Worm (Caenorhabditis elegans) whole organism, L3 larva: ENCODE data around the gene ZK470.2.

Experiments used
- R02D3.7 ChIP-seq: fragments of 150-350 bp; optimal IDR thresholded peaks from 2 replicates; lab custom pipeline; 2014; ENCODE audit warnings: missing biosample characterization, missing genetic modification characterization
- ZK546.5 ChIP-seq: sonication (generic microtip); optimal IDR thresholded peaks from 2 replicates; lab custom pipeline; 2017; ENCODE audit warnings: missing biosample characterization, missing genetic modification characterization
- aly-2 ChIP-seq: fragments of 150-350 bp; optimal IDR thresholded peaks from 2 replicates; lab custom pipeline; 2014; ENCODE audit warnings: missing biosample characterization, missing genetic modification characterization
- ama-1 ChIP-seq: fragments of 150-350 bp; optimal IDR thresholded peaks from 2 replicates; lab custom pipeline; 2018
- ceh-16 ChIP-seq: sonication (generic microtip); optimal IDR thresholded peaks from 2 replicates; lab custom pipeline; 2017; ENCODE audit warnings: missing biosample characterization, missing genetic modification characterization
- ceh-28 ChIP-seq: fragments of 150-350 bp; optimal IDR thresholded peaks from 2 replicates; lab custom pipeline; 2014; ENCODE audit warnings: missing biosample characterization, missing genetic modification reagents, missing genetic modification characterization
- ceh-82 ChIP-seq: fragments of 150-350 bp; optimal IDR thresholded peaks from 2 replicates; lab custom pipeline; 2014; ENCODE audit warnings: missing biosample characterization, missing genetic modification characterization
- ceh-9 ChIP-seq: sonication (generic microtip); optimal IDR thresholded peaks from 2 replicates; lab custom pipeline; 2018; ENCODE audit warnings: missing biosample characterization, missing genetic modification characterization
- daf-12 ChIP-seq: fragments of 150-350 bp; optimal IDR thresholded peaks from 2 replicates; lab custom pipeline; 2014; ENCODE audit warnings: missing biosample characterization, missing genetic modification reagents, missing genetic modification characterization
- egl-27 ChIP-seq: sonication (generic microtip); optimal IDR thresholded peaks from 4 replicates; lab custom pipeline; 2017; ENCODE audit warnings: missing biosample characterization, missing genetic modification reagents, missing genetic modification characterization
- egl-5 ChIP-seq: fragments of 150-350 bp; optimal IDR thresholded peaks from 2 replicates; lab custom pipeline; 2017; ENCODE audit warnings: missing biosample characterization, missing genetic modification reagents, missing genetic modification characterization, inconsistent platforms
- elt-1 ChIP-seq: fragments of 150-350 bp; optimal IDR thresholded peaks from 2 replicates; lab custom pipeline; 2014; ENCODE audit warnings: missing biosample characterization, missing genetic modification characterization
- elt-2 ChIP-seq: sonication (generic microtip); optimal IDR thresholded peaks from 2 replicates; lab custom pipeline; 2016; ENCODE audit warnings: missing genetic modification reagents, mild to moderate bottlenecking, missing genetic modification characterization, missing compliant biosample characterization
- elt-3 ChIP-seq, 3 experiments: fragments of 150-350 bp in 1 of 3; sonication (generic microtip) in 2 of 3; optimal IDR thresholded peaks; 2 replicates in 2 of 3; 4 replicates in 1 of 3; lab custom pipeline; 2014 to 2017; ENCODE audit warnings: missing biosample characterization in 3 of 3, missing genetic modification characterization in 3 of 3
- eor-1 ChIP-seq, 2 experiments: fragments of 150-350 bp; optimal IDR thresholded peaks; 2 replicates each; lab custom pipeline; 2014 to 2018; ENCODE audit warnings: missing biosample characterization in 2 of 2, missing genetic modification characterization in 2 of 2
- fkh-10 ChIP-seq: sonication (generic microtip); optimal IDR thresholded peaks from 2 replicates; lab custom pipeline; 2017; ENCODE audit warnings: missing biosample characterization, missing genetic modification reagents, missing genetic modification characterization
- fkh-2 ChIP-seq: fragments of 150-350 bp; optimal IDR thresholded peaks from 2 replicates; lab custom pipeline; 2014; ENCODE audit warnings: missing biosample characterization, missing genetic modification reagents, missing genetic modification characterization
- fos-1 ChIP-seq: fragments of 150-350 bp; optimal IDR thresholded peaks from 2 replicates; lab custom pipeline; 2014; ENCODE audit warnings: missing biosample characterization, missing genetic modification characterization
- hmg-11 ChIP-seq: sonication (generic microtip); optimal IDR thresholded peaks from 2 replicates; lab custom pipeline; 2016; ENCODE audit warnings: missing genetic modification characterization, missing compliant biosample characterization
- jun-1 ChIP-seq: fragments of 150-350 bp; optimal IDR thresholded peaks from 2 replicates; lab custom pipeline; 2014; ENCODE audit warnings: missing biosample characterization, missing genetic modification reagents, missing genetic modification characterization
- lin-15B ChIP-seq: fragments of 150-350 bp; optimal IDR thresholded peaks from 2 replicates; lab custom pipeline; 2014; ENCODE audit warnings: missing biosample characterization, missing genetic modification characterization
- lin-39 ChIP-seq: fragments of 150-350 bp; optimal IDR thresholded peaks from 2 replicates; lab custom pipeline; 2018; ENCODE audit warnings: missing biosample characterization, missing genetic modification reagents, missing genetic modification characterization
- lsy-12 ChIP-seq: sonication (generic microtip); optimal IDR thresholded peaks from 2 replicates; lab custom pipeline; 2016; ENCODE audit warnings: mild to moderate bottlenecking, missing genetic modification characterization, missing compliant biosample characterization
- mdl-1 ChIP-seq: fragments of 150-350 bp; optimal IDR thresholded peaks from 2 replicates; lab custom pipeline; 2014; ENCODE audit warnings: missing biosample characterization, missing genetic modification characterization
- mml-1 ChIP-seq: fragments of 150-350 bp; sonication (generic microtip); optimal IDR thresholded peaks from 3 replicates; lab custom pipeline; 2014; ENCODE audit warnings: missing biosample characterization, missing genetic modification characterization
- nfya-1 ChIP-seq: sonication (generic microtip); optimal IDR thresholded peaks from 2 replicates; lab custom pipeline; 2017; ENCODE audit warnings: missing genetic modification characterization, mild to moderate bottlenecking, missing compliant biosample characterization, antibody characterized with exemption, moderate library complexity; ENCODE audit not compliant: insufficient read depth
- nhr-11 ChIP-seq: fragments of 150-350 bp; optimal IDR thresholded peaks from 2 replicates; lab custom pipeline; 2014; ENCODE audit warnings: missing biosample characterization, missing genetic modification characterization
- nhr-12 ChIP-seq: fragments of 150-350 bp; optimal IDR thresholded peaks from 2 replicates; lab custom pipeline; 2014; ENCODE audit warnings: missing biosample characterization, missing genetic modification characterization
- nhr-23 ChIP-seq: fragments of 150-350 bp; optimal IDR thresholded peaks from 2 replicates; lab custom pipeline; 2014; ENCODE audit warnings: missing biosample characterization, missing genetic modification reagents, missing genetic modification characterization
- nhr-237 ChIP-seq: fragments of 150-350 bp; optimal IDR thresholded peaks from 2 replicates; lab custom pipeline; 2014; ENCODE audit warnings: missing biosample characterization, missing genetic modification characterization
- nhr-25 ChIP-seq: sonication (generic microtip); optimal IDR thresholded peaks from 2 replicates; lab custom pipeline; 2017; ENCODE audit warnings: missing biosample characterization, missing genetic modification characterization
- nhr-28 ChIP-seq: fragments of 150-350 bp; optimal IDR thresholded peaks from 2 replicates; lab custom pipeline; 2014; ENCODE audit warnings: missing biosample characterization, missing genetic modification characterization
- nhr-43 ChIP-seq: sonication (generic microtip); optimal IDR thresholded peaks from 2 replicates; lab custom pipeline; 2016; ENCODE audit warnings: mild to moderate bottlenecking, missing genetic modification characterization, missing compliant biosample characterization; ENCODE audit not compliant: poor library complexity, severe bottlenecking
- nhr-67 ChIP-seq: fragments of 150-350 bp; optimal IDR thresholded peaks from 2 replicates; lab custom pipeline; 2014; ENCODE audit warnings: missing biosample characterization, missing genetic modification characterization
- nhr-76 ChIP-seq: fragments of 150-350 bp; sonication (generic microtip); optimal IDR thresholded peaks from 5 replicates; lab custom pipeline; 2014; ENCODE audit warnings: missing biosample characterization, missing genetic modification characterization
- nhr-77 ChIP-seq: fragments of 150-350 bp; optimal IDR thresholded peaks from 2 replicates; lab custom pipeline; 2014; ENCODE audit warnings: missing biosample characterization, missing genetic modification characterization
- pha-4 ChIP-seq: fragments of 150-350 bp; optimal IDR thresholded peaks from 2 replicates; lab custom pipeline; 2014; ENCODE audit warnings: missing biosample characterization, missing genetic modification reagents, missing genetic modification characterization
- pqm-1 ChIP-seq: fragments of 150-350 bp; optimal IDR thresholded peaks from 2 replicates; lab custom pipeline; 2017; ENCODE audit warnings: missing biosample characterization, missing genetic modification characterization, inconsistent platforms
- sea-2 ChIP-seq: fragments of 150-350 bp; sonication (generic microtip); optimal IDR thresholded peaks from 4 replicates; lab custom pipeline; 2014; ENCODE audit warnings: missing biosample characterization, missing genetic modification reagents, missing genetic modification characterization
- skn-1 ChIP-seq: fragments of 150-350 bp; optimal IDR thresholded peaks from 2 replicates; lab custom pipeline; 2014; ENCODE audit warnings: missing biosample characterization, missing genetic modification characterization
- snpc-4 ChIP-seq: fragments of 150-350 bp; optimal IDR thresholded peaks from 2 replicates; lab custom pipeline; 2014; ENCODE audit warnings: missing biosample characterization, missing genetic modification characterization
- tbx-2 ChIP-seq: sonication (generic microtip); optimal IDR thresholded peaks from 2 replicates; lab custom pipeline; 2016; ENCODE audit warnings: mild to moderate bottlenecking, missing genetic modification characterization, missing compliant biosample characterization
- unc-39 ChIP-seq: sonication (generic microtip); optimal IDR thresholded peaks from 4 replicates; lab custom pipeline; 2017; ENCODE audit warnings: missing biosample characterization, missing genetic modification characterization
- unc-62 ChIP-seq: fragments of 150-350 bp; sonication (generic microtip); optimal IDR thresholded peaks from 4 replicates; lab custom pipeline; 2014; ENCODE audit warnings: missing biosample characterization, missing genetic modification reagents, missing genetic modification characterization
- zag-1 ChIP-seq: fragments of 150-350 bp; optimal IDR thresholded peaks from 2 replicates; lab custom pipeline; 2014; ENCODE audit warnings: missing biosample characterization, missing genetic modification characterization
- ztf-11 ChIP-seq: fragments of 150-350 bp; optimal IDR thresholded peaks from 2 replicates; lab custom pipeline; 2014; ENCODE audit warnings: missing biosample characterization, missing genetic modification characterization
- ztf-4 ChIP-seq: fragments of 150-350 bp; optimal IDR thresholded peaks from 2 replicates; lab custom pipeline; 2014; ENCODE audit warnings: missing biosample characterization, missing genetic modification characterization

Gene ZK470.2

ce11 chrX:4143260-4144018, 8.5 kb downstream of the ZK470.2 start:
- no peak for TF ChIP-seq lin-15B
- peak; percentile 64 for TF ChIP-seq nhr-25
- no peak for TF ChIP-seq hmg-11 (tag; lab: Kevin White, UChicago)
- no peak for TF ChIP-seq nhr-237
- TF ChIP-seq nhr-43 (tag; lab: Kevin White, UChicago) = peak; percentile 72
- TF ChIP-seq lsy-12 (tag; lab: Kevin White, UChicago) = peak; percentile 64
- TF ChIP-seq pha-4 (tag; lab: Kevin White, UChicago) = peak; percentile 3
- TF ChIP-seq nfya-1 (tag; lab: Kevin White, UChicago) = peak; percentile 17
- TF ChIP-seq egl-27 (tag; lab: Kevin White, UChicago) = no peak
- peak; percentile 84 for TF ChIP-seq ama-1 (lab: Kevin White, UChicago)

- no peak for TF ChIP-seq fkh-10 (GFP tag; lab: Kevin White, UChicago)
- TF ChIP-seq tbx-2 (tag; lab: Kevin White, UChicago) = no peak
- TF ChIP-seq ztf-4 (tag; lab: Kevin White, UChicago) = no peak
- TF ChIP-seq nhr-67 (tag; lab: Kevin White, UChicago) = no peak
- peak; percentile 25 for TF ChIP-seq nhr-43 (tag; lab: Kevin White, UChicago)
- TF ChIP-seq eor-1 (tag; optimal IDR thresholded peaks at IDR 0.05; lab: Kevin White, UChicago) = no peak
- no peak for TF ChIP-seq elt-1 (tag; lab: Kevin White, UChicago)
- no peak for TF ChIP-seq ceh-28
- TF ChIP-seq nhr-23 = peak; percentile 13
- TF ChIP-seq unc-62 (GFP tag; lab: Kevin White, UChicago) = no peak
- no peak for TF ChIP-seq lin-39
- TF ChIP-seq aly-2 = no peak
- peak; percentile 53 for TF ChIP-seq jun-1 (tag; lab: Kevin White, UChicago)
- no peak for TF ChIP-seq nhr-11 (tag; lab: Kevin White, UChicago)
- peak; percentile 65 for TF ChIP-seq pqm-1 (tag; lab: Kevin White, UChicago)
- no peak for TF ChIP-seq mdl-1 (tag; lab: Kevin White, UChicago)
- TF ChIP-seq egl-5 (tag; lab: Kevin White, UChicago) = no peak
- no peak for TF ChIP-seq elt-3 (tag; optimal IDR thresholded peaks at IDR 0.05; lab: Kevin White, UChicago)
- TF ChIP-seq ceh-16 (tag; lab: Kevin White, UChicago) = no peak
- TF ChIP-seq elt-2 (tag; lab: Kevin White, UChicago) = peak; percentile 79
- TF ChIP-seq nhr-25 = peak; percentile 87
- no peak for TF ChIP-seq fos-1 (tag; lab: Kevin White, UChicago)
- TF ChIP-seq skn-1 (tag; lab: Kevin White, UChicago) = no peak
- no peak for TF ChIP-seq snpc-4 (tag; lab: Kevin White, UChicago)
- no peak for TF ChIP-seq lin-15B
- no peak for TF ChIP-seq nhr-77 (tag; lab: Kevin White, UChicago)
- TF ChIP-seq hmg-11 (tag; lab: Kevin White, UChicago) = no peak
- TF ChIP-seq unc-39 (tag; lab: Kevin White, UChicago) = no peak
- TF ChIP-seq nhr-28 (tag; lab: Kevin White, UChicago) = no peak
- TF ChIP-seq mml-1 (tag; lab: Kevin White, UChicago) = no peak
- peak; percentile 89 for TF ChIP-seq ama-1 (lab: Kevin White, UChicago)
- no peak for TF ChIP-seq nhr-12 (tag; lab: Kevin White, UChicago)
- TF ChIP-seq nhr-76 (tag; lab: Kevin White, UChicago) = no peak
- no peak for TF ChIP-seq zag-1 (tag; lab: Kevin White, UChicago)
- no peak for TF ChIP-seq egl-27 (tag; lab: Kevin White, UChicago)
- peak; percentile 43 for TF ChIP-seq nfya-1 (tag; lab: Kevin White, UChicago)
- TF ChIP-seq ceh-9 = no peak
- no peak for TF ChIP-seq ZK546.5 (tag; lab: Kevin White, UChicago)
- no peak for TF ChIP-seq daf-12 (tag; lab: Kevin White, UChicago)
- TF ChIP-seq fkh-2 (tag; lab: Kevin White, UChicago) = no peak
- TF ChIP-seq nhr-237 = no peak
- TF ChIP-seq ceh-82 = no peak
- TF ChIP-seq pha-4 (tag; lab: Kevin White, UChicago) = no peak
- TF ChIP-seq sea-2 (GFP tag; lab: Kevin White, UChicago) = no peak
- TF ChIP-seq lsy-12 (tag; lab: Kevin White, UChicago) = no peak
- no peak for TF ChIP-seq ztf-11 (tag; lab: Kevin White, UChicago)
- no peak for TF ChIP-seq R02D3.7 (tag; lab: Kevin White, UChicago)
- TF ChIP-seq, all 47 proteins: peak for 8
Observed at ce11 chrX:4144136-4144781, 9.3 kb downstream of the ZK470.2 start.
